Worm (Caenorhabditis elegans): ENCODE measurements around the gene mltn-12.
A peak's percentile ranks its signal among the peaks of the same experiment; 100 is the strongest.

The mltn-12 gene

DNA sequence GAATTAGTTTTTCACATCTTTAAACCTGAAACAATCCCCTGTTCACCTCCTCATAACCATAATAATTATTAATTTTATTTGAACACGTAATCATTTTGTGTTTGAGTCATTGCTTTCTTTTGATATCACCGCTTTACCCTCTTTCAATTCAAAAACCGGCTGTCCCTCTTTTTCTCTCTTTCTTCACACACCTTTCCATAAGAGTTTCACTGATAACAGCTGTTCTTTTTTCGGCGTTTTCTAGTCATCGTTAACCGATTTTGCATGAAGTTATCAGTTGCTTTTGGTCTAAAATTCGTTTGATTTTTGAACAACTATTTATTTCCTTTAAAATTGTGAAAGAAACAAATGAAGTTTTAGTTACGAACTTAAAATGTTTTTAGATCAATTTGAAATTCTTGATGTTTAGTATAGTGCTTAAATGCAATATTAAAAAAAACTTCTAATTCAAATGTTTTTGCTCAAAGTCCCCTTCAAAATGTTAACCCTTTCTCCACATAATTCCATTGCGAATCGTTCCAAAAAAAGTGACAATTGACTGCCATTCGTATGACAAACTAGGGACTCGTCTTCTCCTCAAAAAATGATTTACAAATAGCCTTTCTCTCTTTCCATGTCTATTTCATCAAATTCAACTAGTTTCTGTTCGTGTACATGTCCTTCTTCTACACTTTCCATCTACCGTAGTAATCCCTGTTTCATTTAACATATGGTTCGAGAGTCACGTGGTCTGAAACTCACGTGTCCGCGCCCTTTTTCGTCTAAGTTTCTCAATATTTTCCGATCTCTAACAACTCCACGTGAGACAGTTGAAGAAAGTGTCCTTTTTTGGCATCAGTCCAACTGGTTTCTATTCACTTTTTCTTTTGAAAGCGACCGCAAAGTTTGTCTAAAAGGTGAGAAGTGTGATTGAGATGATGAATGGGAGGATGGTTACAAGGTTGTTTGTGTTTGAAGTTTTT lies 43.5 kb upstream of the mltn-12 start (continued):
- TF ChIP-seq ztf-11 (tag; optimal IDR thresholded peaks at IDR 0.05), result peak in 1 of 2 experiments; percentile 24
- no peak for TF ChIP-seq hlh-17 (GFP tag; optimal IDR thresholded peaks at IDR 0.05; ENCODE audit: borderline replicate concordance)
- no peak for TF ChIP-seq hpl-2 (GFP tag; optimal IDR thresholded peaks at IDR 0.05)
- TF ChIP-seq C34B4.2 (tag; optimal IDR thresholded peaks at IDR 0.05), result no peak
- TF ChIP-seq jun-1 (tag; optimal IDR thresholded peaks at IDR 0.05), result peak; percentile 53
- peak; percentile 64 for TF ChIP-seq xbp-1 (tag; optimal IDR thresholded peaks at IDR 0.05)
- peak; percentile 79 for TF ChIP-seq tbx-2 (tag; optimal IDR thresholded peaks at IDR 0.05)
- TF ChIP-seq ceh-90 (tag; optimal IDR thresholded peaks at IDR 0.05), result no peak
- TF ChIP-seq blmp-1 (tag; optimal IDR thresholded peaks at IDR 0.05), result peak; percentile 92
- TF ChIP-seq fkh-8 (tag; optimal IDR thresholded peaks at IDR 0.05), result peak; percentile 43
- TF ChIP-seq mef-2 (tag; optimal IDR thresholded peaks at IDR 0.05), result no peak
- peak; percentile 41 to 53 for TF ChIP-seq efl-1 (optimal IDR thresholded peaks at IDR 0.05)
- peak; percentile 23 to 96 for TF ChIP-seq efl-1 (GFP tag; optimal IDR thresholded peaks at IDR 0.05 in 1 of 2)
- TF ChIP-seq egl-13 (tag; optimal IDR thresholded peaks at IDR 0.05), result no peak
- TF ChIP-seq aha-1 (tag; optimal IDR thresholded peaks at IDR 0.05), result no peak
- TF ChIP-seq grh-1 (GFP tag; IDR thresholded peaks at IDR 0.05), result peak; percentile 94; the same call in 1 of the 2 replicates
- peak; percentile 66 for TF ChIP-seq lir-3 (tag; optimal IDR thresholded peaks at IDR 0.05; ENCODE audit: poor library complexity)
- TF ChIP-seq zag-1 (tag; optimal IDR thresholded peaks at IDR 0.05), result no peak
- TF ChIP-seq ceh-8 (GFP tag; optimal IDR thresholded peaks at IDR 0.05), result no peak
- no peak for TF ChIP-seq unc-86 (tag; optimal IDR thresholded peaks at IDR 0.05)
- TF ChIP-seq ces-1 (GFP tag; optimal IDR thresholded peaks at IDR 0.05), result no peak
- TF ChIP-seq nhr-28 (tag; optimal IDR thresholded peaks at IDR 0.05), result no peak
- TF ChIP-seq pag-3 (tag; optimal IDR thresholded peaks at IDR 0.05; ENCODE audit: borderline replicate concordance, insufficient read depth), result no peak
- no peak for TF ChIP-seq pqm-1 (tag; optimal IDR thresholded peaks at IDR 0.05)
- TF ChIP-seq nhr-76 (tag; optimal IDR thresholded peaks at IDR 0.05), result no peak
- TF ChIP-seq ztf-4 (tag; optimal IDR thresholded peaks at IDR 0.05), result no peak
- peak; percentile 21; the same call in 1 of the 2 replicates for TF ChIP-seq isw-1 (GFP tag; IDR thresholded peaks at IDR 0.05)
- no peak for TF ChIP-seq hlh-4 (tag; optimal IDR thresholded peaks at IDR 0.05)
- peak; percentile 58 for TF ChIP-seq elt-2 (tag; optimal IDR thresholded peaks at IDR 0.05)
- TF ChIP-seq F16B12.6 (tag; optimal IDR thresholded peaks at IDR 0.05), result no peak
- TF ChIP-seq nhr-84 (tag; optimal IDR thresholded peaks at IDR 0.05), result no peak
- TF ChIP-seq snu-23 (GFP tag; optimal IDR thresholded peaks at IDR 0.05), result peak; percentile 93
- no peak for TF ChIP-seq egl-27 (tag; optimal IDR thresholded peaks at IDR 0.05)
- peak; percentile 92 for TF ChIP-seq nhr-90 (tag; optimal IDR thresholded peaks at IDR 0.05; ENCODE audit: poor library complexity)
- peak; percentile 43; the same call in 1 of the 2 replicates for TF ChIP-seq ceh-88 (GFP tag; IDR thresholded peaks at IDR 0.05)
- TF ChIP-seq fkh-10 (GFP tag; optimal IDR thresholded peaks at IDR 0.05), result no peak
- peak; percentile 9 to 91 for TF ChIP-seq lin-35 (GFP tag; optimal IDR thresholded peaks at IDR 0.05)
- TF ChIP-seq fos-1 (tag; optimal IDR thresholded peaks at IDR 0.05), result peak; percentile 12
- peak; percentile 55 for TF ChIP-seq mab-9 (GFP tag; IDR thresholded peaks at IDR 0.05)
- TF ChIP-seq rnt-1 (tag; optimal IDR thresholded peaks at IDR 0.05), result peak; percentile 29
- no peak for TF ChIP-seq efl-3 (GFP tag; optimal IDR thresholded peaks at IDR 0.05)
- TF ChIP-seq nhr-77 (tag; optimal IDR thresholded peaks at IDR 0.05), result no peak
- peak; percentile 95 for TF ChIP-seq nhr-20 (tag; optimal IDR thresholded peaks at IDR 0.05)
- TF ChIP-seq ama-1 (optimal IDR thresholded peaks at IDR 0.05), result peak; percentile 60
- peak; percentile 32 for TF ChIP-seq C04F5.9 (tag; optimal IDR thresholded peaks at IDR 0.05)
- peak; percentile 48 for TF ChIP-seq unc-130 (tag; optimal IDR thresholded peaks at IDR 0.05)
- no peak for TF ChIP-seq nhr-237 (tag; optimal IDR thresholded peaks at IDR 0.05)

All from whole organism, L1 larva.